Worm (Caenorhabditis elegans): Measurements from ENCODE around the gene atic-1.

- TF ChIP-seq fos-1 (tag; optimal IDR thresholded peaks at IDR 0.05) (no peak), mxl-3 (GFP tag; optimal IDR thresholded peaks at IDR 0.05) (no peak), attf-4 (tag; optimal IDR thresholded peaks at IDR 0.05) (no peak), hmg-1.1 (GFP tag; IDR thresholded peaks at IDR 0.05) (no peak), egl-27 (tag; optimal IDR thresholded peaks at IDR 0.05) (no peak), gei-8 (GFP tag; optimal IDR thresholded peaks at IDR 0.05) (no peak), mdl-1 (tag; optimal IDR thresholded peaks at IDR 0.05) (no peak), fkh-10 (GFP tag; optimal IDR thresholded peaks at IDR 0.05) (no peak)
These were observed 45.4 kb downstream of the atic-1 start, which contains the start of gene C49H3.12 for ce11 chrIV:7927218-7927617.

Data from whole organism, L4 larva.